Fruit fly (Drosophila melanogaster) whole organism, embryonic: ENCODE data around the gene CG12990.
A peak's percentile ranks its signal among the peaks of the same experiment; 100 is the strongest.

ENCODE experiments used
- B-H2 ChIP-seq: fragments of 200-800 bp; sonication (Bioruptor generic); optimal IDR thresholded peaks from 2 replicates; lab custom pipeline; 2018; ENCODE audit warnings: missing biosample characterization, mild to moderate bottlenecking, missing genetic modification characterization
- BEAF-32 ChIP-seq: fragments of 200-800 bp; sonication (Bioruptor generic); optimal IDR thresholded peaks from 3 replicates; lab custom pipeline; 2017; ENCODE audit warnings: missing biosample characterization, missing genetic modification characterization, mild to moderate bottlenecking, moderate library complexity, missing genetic modification reagents
- CG10267 ChIP-seq: fragments of 200-800 bp; sonication (Bioruptor generic); optimal IDR thresholded peaks from 2 replicates; lab custom pipeline; 2018; ENCODE audit warnings: missing biosample characterization, mild to moderate bottlenecking, missing genetic modification characterization, moderate library complexity
- CG11723 ChIP-seq: fragments of 200-800 bp; sonication (Bioruptor generic); optimal IDR thresholded peaks from 2 replicates; lab custom pipeline; 2017; ENCODE audit warnings: missing biosample characterization, mild to moderate bottlenecking, missing genetic modification characterization
- CG13287 ChIP-seq: fragments of 200-800 bp; sonication (Bioruptor generic); IDR thresholded peaks from 2 replicates; pipeline ENCODE4 v1.3.6; 2022; ENCODE audit warnings: missing biosample characterization, missing genetic modification characterization; ENCODE audit not compliant: partially characterized antibody
- CG13624 ChIP-seq: fragments of 200-800 bp; sonication (Bioruptor generic); optimal IDR thresholded peaks from 2 replicates; lab custom pipeline; 2016; ENCODE audit warnings: missing biosample characterization, missing genetic modification characterization
- CG14710 ChIP-seq: fragments of 200-800 bp; sonication (Bioruptor generic); optimal IDR thresholded peaks from 3 replicates; lab custom pipeline; 2019; ENCODE audit warnings: missing biosample characterization, mild to moderate bottlenecking, missing genetic modification characterization, moderate library complexity
- CG15514 ChIP-seq: fragments of 200-800 bp; sonication (Bioruptor generic); optimal IDR thresholded peaks from 3 replicates; lab custom pipeline; 2017; ENCODE audit warnings: missing biosample characterization, missing genetic modification characterization, mild to moderate bottlenecking, moderate library complexity, missing genetic modification reagents
- CG1647 ChIP-seq: fragments of 200-800 bp; sonication (Bioruptor generic); optimal IDR thresholded peaks from 3 replicates; lab custom pipeline; 2016; ENCODE audit warnings: missing biosample characterization, missing genetic modification characterization
- CG17359 ChIP-seq: fragments of 200-800 bp; sonication (Bioruptor generic); optimal IDR thresholded peaks from 3 replicates; lab custom pipeline; 2018; ENCODE audit warnings: missing biosample characterization, mild to moderate bottlenecking, missing genetic modification characterization, moderate library complexity
- CG2202 ChIP-seq: fragments of 200-800 bp; sonication (Bioruptor generic); optimal IDR thresholded peaks from 2 replicates; lab custom pipeline; 2018; ENCODE audit warnings: missing biosample characterization, mild to moderate bottlenecking, missing genetic modification characterization
- CG2712 ChIP-seq: fragments of 200-800 bp; optimal IDR thresholded peaks from 3 replicates; lab custom pipeline; 2019; ENCODE audit warnings: missing biosample characterization, mild to moderate bottlenecking, missing genetic modification characterization, moderate library complexity
- CG30431 ChIP-seq: fragments of 200-800 bp; sonication (Bioruptor generic); optimal IDR thresholded peaks from 2 replicates; lab custom pipeline; 2017; ENCODE audit warnings: missing biosample characterization, missing genetic modification characterization
- CG4360 ChIP-seq: fragments of 200-800 bp; sonication (Bioruptor generic); IDR thresholded peaks from 2 replicates; pipeline ENCODE4 v1.3.6; 2022; ENCODE audit warnings: missing biosample characterization, missing genetic modification characterization
- CG4424 ChIP-seq: fragments of 200-800 bp; sonication (Bioruptor generic); optimal IDR thresholded peaks from 3 replicates; lab custom pipeline; 2016; ENCODE audit warnings: missing biosample characterization, missing genetic modification characterization
- CG5180 ChIP-seq: fragments of 200-800 bp; sonication (Bioruptor generic); optimal IDR thresholded peaks from 3 replicates; lab custom pipeline; 2017; ENCODE audit warnings: missing biosample characterization, missing genetic modification characterization, mild to moderate bottlenecking, moderate library complexity, missing genetic modification reagents
- D19A ChIP-seq: fragments of 200-800 bp; optimal IDR thresholded peaks from 3 replicates; lab custom pipeline; 2019; ENCODE audit warnings: missing biosample characterization, mild to moderate bottlenecking, missing genetic modification characterization, moderate library complexity
- Dp ChIP-seq: fragments of 200-800 bp; sonication (Bioruptor generic); optimal IDR thresholded peaks from 2 replicates; lab custom pipeline; 2018; ENCODE audit warnings: missing biosample characterization, mild to moderate bottlenecking, missing genetic modification characterization, moderate library complexity
- E2f1 ChIP-seq: fragments of 200-800 bp; sonication (Bioruptor generic); IDR thresholded peaks from 2 replicates; pipeline ENCODE4 v1.3.6; 2022; ENCODE audit warnings: missing biosample characterization, missing genetic modification characterization
- MBD-R2 ChIP-seq: fragments of 200-800 bp; sonication (Bioruptor generic); IDR thresholded peaks from 2 replicates; pipeline ENCODE4 v1.3.6; 2022; ENCODE audit warnings: missing biosample characterization, missing genetic modification characterization
- Ptx1 ChIP-seq: fragments of 200-800 bp; sonication (Bioruptor generic); IDR thresholded peaks from 2 replicates; pipeline ENCODE4 v1.3.6; 2022; ENCODE audit warnings: missing biosample characterization, missing genetic modification characterization
- Rx ChIP-seq: fragments of 200-800 bp; sonication (Bioruptor generic); IDR thresholded peaks from 2 replicates; pipeline ENCODE4 v1.3.6; 2022; ENCODE audit warnings: missing biosample characterization, missing genetic modification characterization
- az2 ChIP-seq: fragments of 200-800 bp; sonication (Bioruptor generic); optimal IDR thresholded peaks from 3 replicates; lab custom pipeline; 2016; ENCODE audit warnings: missing biosample characterization, missing genetic modification characterization
- br ChIP-seq: fragments of >200 bp; optimal IDR thresholded peaks from 2 replicates; lab custom pipeline; 2017
- btn ChIP-seq: fragments of 200-800 bp; sonication (Bioruptor generic); optimal IDR thresholded peaks from 2 replicates; lab custom pipeline; 2016; ENCODE audit warnings: missing biosample characterization, missing genetic modification characterization
- chm ChIP-seq: fragments of 200-800 bp; sonication (Bioruptor generic); IDR thresholded peaks from 2 replicates; pipeline ENCODE4 v1.3.6; 2022; ENCODE audit warnings: missing biosample characterization, missing genetic modification characterization
- chn ChIP-seq: fragments of 200-800 bp; sonication (Bioruptor generic); optimal IDR thresholded peaks from 2 replicates; lab custom pipeline; 2016; ENCODE audit warnings: missing biosample characterization, missing genetic modification characterization
- da ChIP-seq: fragments of 200-800 bp; sonication (Bioruptor generic); optimal IDR thresholded peaks from 2 replicates; lab custom pipeline; 2016; ENCODE audit warnings: missing biosample characterization, missing genetic modification characterization
- exex ChIP-seq: fragments of 200-800 bp; sonication (Bioruptor generic); optimal IDR thresholded peaks from 4 replicates; lab custom pipeline; 2018; ENCODE audit warnings: missing biosample characterization, mild to moderate bottlenecking, missing genetic modification characterization, moderate library complexity
- gem ChIP-seq: fragments of 200-800 bp; sonication (Bioruptor generic); optimal IDR thresholded peaks from 2 replicates; lab custom pipeline; 2019; ENCODE audit warnings: missing biosample characterization, mild to moderate bottlenecking, missing genetic modification characterization, moderate library complexity
- gfzf ChIP-seq: fragments of 200-800 bp; sonication (Bioruptor generic); optimal IDR thresholded peaks from 2 replicates; lab custom pipeline; 2016; ENCODE audit warnings: missing biosample characterization, mild to moderate bottlenecking, missing genetic modification characterization, moderate library complexity
- kay ChIP-seq: fragments of 200-800 bp; sonication (Bioruptor generic); optimal IDR thresholded peaks from 2 replicates; lab custom pipeline; 2016; ENCODE audit warnings: missing biosample characterization, missing genetic modification characterization
- ken ChIP-seq: fragments of 200-800 bp; sonication (Bioruptor generic); IDR thresholded peaks from 3 replicates; pipeline ENCODE4 v1.3.6; 2022; ENCODE audit warnings: missing biosample characterization, missing genetic modification characterization
- lola ChIP-seq, 3 experiments: fragments of >200 bp in 2 of 3; fragments of 200-800 bp in 1 of 3; sonication (Bioruptor generic) in 1 of 3; optimal IDR thresholded peaks; 2 replicates each; lab custom pipeline; 2017 to 2019; ENCODE audit warnings: missing biosample characterization in 3 of 3, missing genetic modification characterization in 3 of 3, mild to moderate bottlenecking in 1 of 3, moderate library complexity in 1 of 3
- lov ChIP-seq, 2 experiments: fragments of 200-800 bp in 1 of 2; fragments of >200 bp in 1 of 2; sonication (Bioruptor generic) in 1 of 2; IDR thresholded peaks in 1 of 2; optimal IDR thresholded peaks in 1 of 2; 2 replicates in 1 of 2; 3 replicates in 1 of 2; pipeline versions ENCODE4 v1.3.6 to Lab custom; 2017 to 2022; ENCODE audit warnings: missing biosample characterization in 1 of 2, missing genetic modification characterization in 1 of 2
- odd ChIP-seq: fragments of 200-800 bp; sonication (Bioruptor generic); optimal IDR thresholded peaks from 2 replicates; lab custom pipeline; 2017; ENCODE audit warnings: missing biosample characterization, mild to moderate bottlenecking, missing genetic modification characterization
- onecut ChIP-seq: fragments of 200-800 bp; sonication (Bioruptor generic); IDR thresholded peaks from 2 replicates; pipeline ENCODE4 v1.3.6; 2022; ENCODE audit warnings: missing biosample characterization, missing genetic modification characterization
- pb ChIP-seq: fragments of 200-800 bp; sonication (Bioruptor generic); optimal IDR thresholded peaks from 3 replicates; lab custom pipeline; 2016; ENCODE audit warnings: missing biosample characterization, missing genetic modification characterization
- pfk ChIP-seq: fragments of 200-800 bp; sonication (Bioruptor generic); optimal IDR thresholded peaks from 2 replicates; lab custom pipeline; 2018; ENCODE audit warnings: missing biosample characterization, mild to moderate bottlenecking, missing genetic modification characterization, moderate library complexity
- phol ChIP-seq: fragments of 200-800 bp; sonication (Bioruptor generic); optimal IDR thresholded peaks from 3 replicates; lab custom pipeline; 2018; ENCODE audit warnings: missing biosample characterization, mild to moderate bottlenecking, missing genetic modification characterization, moderate library complexity
- pita ChIP-seq: fragments of 200-800 bp; sonication (Bioruptor generic); optimal IDR thresholded peaks from 2 replicates; lab custom pipeline; 2017; ENCODE audit warnings: missing biosample characterization, mild to moderate bottlenecking, missing genetic modification characterization
- prd ChIP-seq, 3 experiments: fragments of >200 bp in 2 of 3; fragments of 200-800 bp in 1 of 3; sonication (Bioruptor generic) in 1 of 3; optimal IDR thresholded peaks in 2 of 3; IDR thresholded peaks in 1 of 3; 2 replicates in 2 of 3; 3 replicates in 1 of 3; pipeline versions ENCODE4 v1.3.6 to Lab custom; 2017 to 2022; ENCODE audit warnings: missing biosample characterization in 1 of 3, missing genetic modification characterization in 1 of 3
- pzg ChIP-seq: fragments of 200-800 bp; sonication (Bioruptor generic); optimal IDR thresholded peaks from 3 replicates; lab custom pipeline; 2018; ENCODE audit warnings: missing biosample characterization, mild to moderate bottlenecking, missing genetic modification characterization, moderate library complexity
- row ChIP-seq: fragments of 200-800 bp; sonication (Bioruptor generic); IDR thresholded peaks from 3 replicates; pipeline ENCODE4 v1.3.6; 2022; ENCODE audit warnings: missing biosample characterization, missing genetic modification characterization
- stc ChIP-seq: fragments of 200-800 bp; sonication (Bioruptor generic); IDR thresholded peaks from 2 replicates; pipeline ENCODE4 v1.3.6; 2022; ENCODE audit warnings: missing biosample characterization, missing genetic modification characterization
- sug ChIP-seq: fragments of 200-800 bp; optimal IDR thresholded peaks from 2 replicates; lab custom pipeline; 2019; ENCODE audit warnings: missing biosample characterization, mild to moderate bottlenecking, missing genetic modification characterization, moderate library complexity
- tup ChIP-seq: fragments of 200-800 bp; sonication (Bioruptor generic); optimal IDR thresholded peaks from 2 replicates; lab custom pipeline; 2016; ENCODE audit warnings: missing biosample characterization, mild to moderate bottlenecking, missing genetic modification characterization, moderate library complexity
- wor ChIP-seq: fragments of 200-800 bp; sonication (Bioruptor generic); IDR thresholded peaks from 2 replicates; pipeline ENCODE4 v1.3.6; 2022; ENCODE audit warnings: missing biosample characterization, missing genetic modification characterization
- z ChIP-seq: fragments of 200-800 bp; sonication (Bioruptor generic); IDR thresholded peaks from 3 replicates; pipeline ENCODE4 v1.3.6; 2022; ENCODE audit warnings: missing biosample characterization, missing genetic modification characterization
- zen ChIP-seq: fragments of 200-800 bp; sonication (Bioruptor generic); optimal IDR thresholded peaks from 3 replicates; lab custom pipeline; 2018; ENCODE audit warnings: missing biosample characterization, mild to moderate bottlenecking, missing genetic modification characterization, moderate library complexity

CG12990 gene

DNA sequence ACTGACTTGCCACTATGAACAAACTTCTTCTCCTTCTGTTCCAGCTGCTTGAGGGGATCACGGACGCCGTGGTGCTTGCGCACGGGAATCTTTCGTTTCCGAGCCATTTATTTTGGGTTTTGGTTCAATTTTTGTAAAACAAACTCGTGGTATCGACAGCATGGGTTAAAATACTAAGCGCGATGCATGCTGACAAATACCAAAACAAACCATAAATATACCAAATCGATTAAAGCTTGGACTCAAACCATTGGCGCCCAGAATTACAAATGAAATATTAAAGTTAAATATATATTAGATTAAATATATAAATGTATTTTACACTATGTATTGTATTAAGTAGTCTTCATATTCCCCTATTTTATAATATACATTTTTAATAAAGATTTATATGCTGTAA lies 42.4 kb downstream of the CG12990 start, which contains the start of gene CG8326 (continued):
- TF ChIP-seq br (lab: Kevin White, UChicago) = no peak
- TF ChIP-seq CG30431 = no peak
- TF ChIP-seq pb = no peak
- TF ChIP-seq BEAF-32 (GFP tag; lab: Kevin White, UChicago) = peak; percentile 27
- peak; percentile 15; the same call in 1 of the 2 replicates for TF ChIP-seq CG13287 (GFP tag; lab: Robert Waterston, UW)
- peak; percentile 42 for TF ChIP-seq exex
- no peak for TF ChIP-seq chn (GFP tag; lab: Kevin White, UChicago)
- no peak for TF ChIP-seq CG2202
- TF ChIP-seq gfzf (GFP tag; lab: Kevin White, UChicago) = peak; percentile 62
- no peak for TF ChIP-seq da (GFP tag; lab: Kevin White, UChicago)
- no peak for TF ChIP-seq CG2712 (tag; lab: Kevin White, UChicago)
- TF ChIP-seq CG5180 (GFP tag; lab: Kevin White, UChicago) = no peak
- no peak for TF ChIP-seq kay (GFP tag; lab: Kevin White, UChicago)
- no peak for TF ChIP-seq Rx (GFP tag; lab: Robert Waterston, UW)
- no peak for TF ChIP-seq chm
- TF ChIP-seq CG1647 (GFP tag; lab: Kevin White, UChicago) = no peak
- TF ChIP-seq CG11723 = no peak
- no peak for TF ChIP-seq D19A (tag; lab: Kevin White, UChicago)
- TF ChIP-seq onecut = peak; percentile 22; the same call in 1 of the 2 replicates
- no peak for TF ChIP-seq Ptx1 (GFP tag; lab: Robert Waterston, UW)
- TF ChIP-seq z (GFP tag; lab: Robert Waterston, UW) = no peak
- no peak for TF ChIP-seq gem (tag; lab: Kevin White, UChicago)
- peak; percentile 4 for TF ChIP-seq zen
- TF ChIP-seq pzg (GFP tag; lab: Kevin White, UChicago) = peak; percentile 52
- no peak for TF ChIP-seq CG17359 (tag; lab: Kevin White, UChicago)
- no peak for TF ChIP-seq B-H2 (GFP tag; lab: Kevin White, UChicago)
- no peak for TF ChIP-seq CG4424 (GFP tag; lab: Kevin White, UChicago)
- no peak for TF ChIP-seq row (GFP tag; lab: Robert Waterston, UW)
- peak; percentile 69 for TF ChIP-seq Dp (GFP tag; lab: Kevin White, UChicago)
- no peak for TF ChIP-seq lov (optimal IDR thresholded peaks at IDR 0.05; lab: Kevin White, UChicago)
- TF ChIP-seq lov (GFP tag; IDR thresholded peaks at IDR 0.05; lab: Robert Waterston, UW) = no peak
- TF ChIP-seq pita = peak; percentile 22
- TF ChIP-seq prd (optimal IDR thresholded peaks at IDR 0.05; lab: Kevin White, UChicago) = no peak
- TF ChIP-seq prd (GFP tag; IDR thresholded peaks at IDR 0.05; lab: Robert Waterston, UW) = no peak
- no peak for TF ChIP-seq az2
- no peak for TF ChIP-seq CG13624
- no peak for TF ChIP-seq E2f1 (GFP tag; lab: Robert Waterston, UW)
- TF ChIP-seq MBD-R2 = peak; percentile 49; the same call in 1 of the 2 replicates
- no peak for TF ChIP-seq CG4360
- TF ChIP-seq wor (GFP tag; lab: Robert Waterston, UW) = no peak
- TF ChIP-seq odd (GFP tag; lab: Kevin White, UChicago) = no peak
- no peak for TF ChIP-seq pfk (GFP tag; lab: Kevin White, UChicago)
- TF ChIP-seq phol (tag; lab: Kevin White, UChicago) = no peak
- TF ChIP-seq tup (GFP tag; lab: Kevin White, UChicago) = no peak
- TF ChIP-seq sug = no peak
- TF ChIP-seq btn (GFP tag; lab: Kevin White, UChicago) = no peak
- peak; percentile 15 for TF ChIP-seq CG10267 (tag; lab: Kevin White, UChicago)
- TF ChIP-seq stc = no peak
- TF ChIP-seq ken (GFP tag; lab: Robert Waterston, UW) = no peak
- no peak for TF ChIP-seq lola (GFP tag; optimal IDR thresholded peaks at IDR 0.05; lab: Kevin White, UChicago)
- TF ChIP-seq CG14710 (tag; lab: Kevin White, UChicago) = peak; percentile 7
- peak; percentile 15 for TF ChIP-seq CG15514 (GFP tag; lab: Kevin White, UChicago)
